Fruit fly (Drosophila melanogaster) whole organism, embryonic: ENCODE data around the gene CG43179.

Source experiments
- Bteb2 ChIP-seq: fragments of 200-800 bp; sonication (Bioruptor generic); optimal IDR thresholded peaks from 2 replicates; lab custom pipeline; 2016; ENCODE audit warnings: missing biosample characterization, missing genetic modification characterization
- CG1024 ChIP-seq: fragments of 200-800 bp; sonication (Bioruptor generic); IDR thresholded peaks from 2 replicates; pipeline ENCODE4 v1.3.6; 2022; ENCODE audit warnings: missing biosample characterization, missing genetic modification characterization
- CG10431 ChIP-seq: fragments of 200-800 bp; sonication (Bioruptor generic); optimal IDR thresholded peaks from 3 replicates; lab custom pipeline; 2018; ENCODE audit warnings: missing biosample characterization, mild to moderate bottlenecking, missing genetic modification characterization
- CG10979 ChIP-seq: fragments of 200-800 bp; sonication (Bioruptor generic); optimal IDR thresholded peaks from 2 replicates; lab custom pipeline; 2018; ENCODE audit warnings: missing biosample characterization, mild to moderate bottlenecking, missing genetic modification characterization, moderate library complexity
- CG12219 ChIP-seq: fragments of 200-800 bp; sonication (Bioruptor generic); optimal IDR thresholded peaks from 3 replicates; lab custom pipeline; 2018; ENCODE audit warnings: missing biosample characterization, mild to moderate bottlenecking, missing genetic modification characterization
- CG13775 ChIP-seq: fragments of 200-800 bp; sonication (Bioruptor generic); optimal IDR thresholded peaks from 3 replicates; lab custom pipeline; 2017; ENCODE audit warnings: missing biosample characterization, mild to moderate bottlenecking, missing genetic modification characterization
- CG14441 ChIP-seq: fragments of 200-800 bp; sonication (Bioruptor generic); IDR thresholded peaks from 2 replicates; pipeline ENCODE4 v1.3.6; 2022; ENCODE audit warnings: missing biosample characterization, missing genetic modification characterization
- CG16813 ChIP-seq: fragments of 200-800 bp; sonication (Bioruptor generic); IDR thresholded peaks from 3 replicates; pipeline ENCODE4 v1.3.6; 2022; ENCODE audit warnings: missing biosample characterization, missing genetic modification characterization; ENCODE audit not compliant: partially characterized antibody
- CG17328 ChIP-seq: fragments of 200-800 bp; sonication (Bioruptor generic); IDR thresholded peaks from 2 replicates; pipeline ENCODE4 v1.3.6; 2022; ENCODE audit warnings: missing biosample characterization, missing genetic modification characterization
- CG17912 ChIP-seq: fragments of 200-800 bp; sonication (Bioruptor generic); optimal IDR thresholded peaks from 2 replicates; lab custom pipeline; 2018; ENCODE audit warnings: missing biosample characterization, mild to moderate bottlenecking, missing genetic modification characterization
- CG2116 ChIP-seq: fragments of 200-800 bp; sonication (Bioruptor generic); optimal IDR thresholded peaks from 3 replicates; lab custom pipeline; 2018; ENCODE audit warnings: missing biosample characterization, mild to moderate bottlenecking, missing genetic modification characterization
- CG30403 ChIP-seq: fragments of 200-800 bp; sonication (Bioruptor generic); optimal IDR thresholded peaks from 3 replicates; lab custom pipeline; 2016; ENCODE audit warnings: missing biosample characterization, missing genetic modification characterization
- CG30431 ChIP-seq: fragments of 200-800 bp; sonication (Bioruptor generic); optimal IDR thresholded peaks from 2 replicates; lab custom pipeline; 2017; ENCODE audit warnings: missing biosample characterization, missing genetic modification characterization
- CG4328 ChIP-seq: fragments of 200-800 bp; sonication (Bioruptor generic); optimal IDR thresholded peaks from 3 replicates; lab custom pipeline; 2017; ENCODE audit warnings: missing biosample characterization, missing genetic modification reagents, missing genetic modification characterization
- CG4424 ChIP-seq: fragments of 200-800 bp; sonication (Bioruptor generic); optimal IDR thresholded peaks from 3 replicates; lab custom pipeline; 2016; ENCODE audit warnings: missing biosample characterization, missing genetic modification characterization
- CG4707 ChIP-seq: fragments of 200-800 bp; sonication (Bioruptor generic); optimal IDR thresholded peaks from 2 replicates; lab custom pipeline; 2018; ENCODE audit warnings: missing biosample characterization, mild to moderate bottlenecking, missing genetic modification characterization, moderate library complexity
- CG6683 ChIP-seq: fragments of 200-800 bp; sonication (Bioruptor generic); optimal IDR thresholded peaks from 2 replicates; lab custom pipeline; 2017; ENCODE audit warnings: missing biosample characterization, mild to moderate bottlenecking, missing genetic modification characterization, missing genetic modification reagents
- CG6791 ChIP-seq: fragments of 200-800 bp; sonication (Bioruptor generic); IDR thresholded peaks from 3 replicates; pipeline ENCODE4 v1.3.6; 2022; ENCODE audit warnings: missing biosample characterization, missing genetic modification characterization; ENCODE audit not compliant: partially characterized antibody
- CG6813 ChIP-seq: fragments of 200-800 bp; sonication (Bioruptor generic); optimal IDR thresholded peaks from 2 replicates; lab custom pipeline; 2017; ENCODE audit warnings: missing biosample characterization, missing genetic modification characterization, mild to moderate bottlenecking, moderate library complexity, missing genetic modification reagents
- Dip3 ChIP-seq: fragments of 200-800 bp; sonication (Bioruptor generic); optimal IDR thresholded peaks from 3 replicates; lab custom pipeline; 2016; ENCODE audit warnings: missing biosample characterization, missing genetic modification characterization
- Elba2 ChIP-seq: fragments of 200-800 bp; sonication (Bioruptor generic); optimal IDR thresholded peaks from 3 replicates; lab custom pipeline; 2016; ENCODE audit warnings: missing biosample characterization, missing genetic modification characterization
- Hand ChIP-seq: fragments of 200-800 bp; sonication (Bioruptor generic); optimal IDR thresholded peaks from 2 replicates; lab custom pipeline; 2017; ENCODE audit warnings: mild to moderate bottlenecking, missing biosample characterization, missing genetic modification reagents, missing genetic modification characterization
- Hr51 ChIP-seq, 2 experiments: fragments of 200-800 bp; sonication (Bioruptor generic); optimal IDR thresholded peaks; 2 replicates in 1 of 2; 3 replicates in 1 of 2; lab custom pipeline; 2016 to 2018; ENCODE audit warnings: missing biosample characterization in 2 of 2, missing genetic modification characterization in 2 of 2, mild to moderate bottlenecking in 1 of 2, moderate library complexity in 1 of 2
- MTF-1 ChIP-seq: fragments of 200-800 bp; sonication (Bioruptor generic); optimal IDR thresholded peaks from 2 replicates; lab custom pipeline; 2018; ENCODE audit warnings: missing biosample characterization, mild to moderate bottlenecking, missing genetic modification characterization, borderline replicate concordance
- Meics ChIP-seq: fragments of 200-800 bp; sonication (Bioruptor generic); optimal IDR thresholded peaks from 2 replicates; lab custom pipeline; 2017; ENCODE audit warnings: missing biosample characterization, mild to moderate bottlenecking, missing genetic modification characterization
- Pdp1 ChIP-seq, 2 experiments: fragments of 200-800 bp; sonication (Bioruptor generic); optimal IDR thresholded peaks; 3 replicates each; lab custom pipeline; 2016; ENCODE audit warnings: missing biosample characterization in 2 of 2, missing genetic modification characterization in 2 of 2, mild to moderate bottlenecking in 1 of 2, moderate library complexity in 1 of 2
- bbx ChIP-seq: fragments of 200-800 bp; sonication (Bioruptor generic); IDR thresholded peaks from 2 replicates; pipeline ENCODE4 v1.3.6; 2022; ENCODE audit warnings: missing biosample characterization, missing genetic modification characterization; ENCODE audit not compliant: partially characterized antibody
- bcd ChIP-seq: fragments of 200-800 bp; sonication (Bioruptor generic); optimal IDR thresholded peaks from 2 replicates; lab custom pipeline; 2017; ENCODE audit warnings: missing biosample characterization, mild to moderate bottlenecking, missing genetic modification characterization
- cato ChIP-seq: fragments of 200-800 bp; sonication (Bioruptor generic); optimal IDR thresholded peaks from 2 replicates; lab custom pipeline; 2016; ENCODE audit warnings: missing biosample characterization, missing genetic modification characterization, borderline replicate concordance
- chinmo ChIP-seq: fragments of 200-800 bp; sonication (Bioruptor generic); IDR thresholded peaks from 4 replicates; pipeline ENCODE4 v1.3.6; 2022; ENCODE audit warnings: missing biosample characterization, missing genetic modification characterization; ENCODE audit not compliant: partially characterized antibody
- chn ChIP-seq: fragments of 200-800 bp; sonication (Bioruptor generic); optimal IDR thresholded peaks from 2 replicates; lab custom pipeline; 2016; ENCODE audit warnings: missing biosample characterization, missing genetic modification characterization
- crp ChIP-seq, 2 experiments: fragments of 200-800 bp; sonication (Bioruptor generic); optimal IDR thresholded peaks; 2 replicates in 1 of 2; 3 replicates in 1 of 2; lab custom pipeline; 2017; ENCODE audit warnings: missing biosample characterization in 2 of 2, missing genetic modification characterization in 2 of 2, mild to moderate bottlenecking in 1 of 2, moderate library complexity in 1 of 2
- da ChIP-seq: fragments of 200-800 bp; sonication (Bioruptor generic); optimal IDR thresholded peaks from 2 replicates; lab custom pipeline; 2016; ENCODE audit warnings: missing biosample characterization, missing genetic modification characterization
- danr ChIP-seq: fragments of 200-800 bp; sonication (Bioruptor generic); IDR thresholded peaks from 2 replicates; pipeline ENCODE4 v1.3.6; 2022; ENCODE audit warnings: missing biosample characterization, missing genetic modification characterization
- fu2 ChIP-seq: fragments of 200-800 bp; sonication (Bioruptor generic); optimal IDR thresholded peaks from 2 replicates; lab custom pipeline; 2016; ENCODE audit warnings: missing biosample characterization, missing genetic modification characterization
- gcm2 ChIP-seq: fragments of 200-800 bp; sonication (Bioruptor generic); optimal IDR thresholded peaks from 2 replicates; lab custom pipeline; 2016; ENCODE audit warnings: missing biosample characterization, missing genetic modification characterization
- grau ChIP-seq: fragments of 200-800 bp; optimal IDR thresholded peaks from 3 replicates; lab custom pipeline; 2019; ENCODE audit warnings: missing biosample characterization, mild to moderate bottlenecking, missing genetic modification characterization, moderate library complexity
- hb ChIP-seq: fragments of 200-800 bp; sonication (Bioruptor generic); IDR thresholded peaks from 3 replicates; pipeline ENCODE4 v1.3.6; 2022; ENCODE audit warnings: missing biosample characterization, missing genetic modification characterization; ENCODE audit not compliant: partially characterized antibody
- kah ChIP-seq: fragments of 200-800 bp; sonication (Bioruptor generic); optimal IDR thresholded peaks from 2 replicates; lab custom pipeline; 2018; ENCODE audit warnings: missing biosample characterization, mild to moderate bottlenecking, missing genetic modification characterization
- nau ChIP-seq: fragments of 200-800 bp; sonication (Bioruptor generic); optimal IDR thresholded peaks from 3 replicates; lab custom pipeline; 2017; ENCODE audit warnings: missing biosample characterization, mild to moderate bottlenecking, missing genetic modification characterization, missing genetic modification reagents
- oc ChIP-seq: fragments of 200-800 bp; sonication (Bioruptor generic); optimal IDR thresholded peaks from 2 replicates; lab custom pipeline; 2018; ENCODE audit warnings: missing biosample characterization, mild to moderate bottlenecking, missing genetic modification characterization, moderate library complexity
- peb ChIP-seq: fragments of 200-800 bp; sonication (Bioruptor generic); IDR thresholded peaks from 2 replicates; pipeline ENCODE4 v1.3.6; 2022; ENCODE audit warnings: missing biosample characterization, missing genetic modification characterization
- sc ChIP-seq, 3 experiments: fragments of >200 bp in 2 of 3; fragments of 200-800 bp in 1 of 3; sonication (Bioruptor generic) in 1 of 3; optimal IDR thresholded peaks; 2 replicates in 2 of 3; 3 replicates in 1 of 3; lab custom pipeline; 2017; ENCODE audit warnings: mild to moderate bottlenecking in 1 of 3, missing biosample characterization in 1 of 3, missing genetic modification characterization in 1 of 3, missing genetic modification reagents in 1 of 3
- shn ChIP-seq: fragments of 200-800 bp; sonication (Bioruptor generic); optimal IDR thresholded peaks from 3 replicates; lab custom pipeline; 2016; ENCODE audit warnings: missing biosample characterization, missing genetic modification characterization
- tna ChIP-seq: fragments of 200-800 bp; sonication (Bioruptor generic); IDR thresholded peaks from 2 replicates; pipeline ENCODE4 v1.3.6; 2022; ENCODE audit warnings: missing biosample characterization, missing genetic modification characterization; ENCODE audit not compliant: partially characterized antibody
- trh ChIP-seq: fragments of 200-800 bp; sonication (Bioruptor generic); optimal IDR thresholded peaks from 2 replicates; lab custom pipeline; 2016; ENCODE audit warnings: missing biosample characterization, missing genetic modification characterization
- zen2 ChIP-seq: fragments of 200-800 bp; sonication (Bioruptor generic); IDR thresholded peaks from 3 replicates; pipeline ENCODE4 v1.3.6; 2022; ENCODE audit warnings: missing biosample characterization, missing genetic modification characterization; ENCODE audit not compliant: partially characterized antibody

The CG43179 gene

dm6 chr3R:14277894-14278522 lies 22.1 kb downstream of the CG43179 start (continued):
- peak; percentile 77 for TF ChIP-seq CG30403 (GFP tag; lab: Kevin White, UChicago)
- peak; percentile 43 for TF ChIP-seq kah (GFP tag; lab: Kevin White, UChicago)
- TF ChIP-seq CG10431 (GFP tag; lab: Kevin White, UChicago), result no peak
- TF ChIP-seq CG4328 (GFP tag; lab: Kevin White, UChicago), result no peak
- TF ChIP-seq hb (GFP tag; lab: Robert Waterston, UW), result no peak
- TF ChIP-seq da (GFP tag; lab: Kevin White, UChicago), result no peak
- TF ChIP-seq CG17912 (GFP tag; lab: Kevin White, UChicago), result no peak
- peak; percentile 60 for TF ChIP-seq CG30431
- no peak for TF ChIP-seq zen2 (GFP tag; lab: Robert Waterston, UW)
- peak; percentile 70; the same call in 1 of the 2 replicates for TF ChIP-seq CG1024 (GFP tag; lab: Robert Waterston, UW)
- peak; percentile 46 for TF ChIP-seq MTF-1
- TF ChIP-seq CG12219 (GFP tag; lab: Kevin White, UChicago), result peak; percentile 55
- TF ChIP-seq cato (GFP tag; lab: Kevin White, UChicago), result peak; percentile 36
- TF ChIP-seq chn, result peak; percentile 56
- peak; percentile 49 for TF ChIP-seq trh
- peak; percentile 79 for TF ChIP-seq CG4424 (GFP tag; lab: Kevin White, UChicago)
- TF ChIP-seq CG4707 (GFP tag; lab: Kevin White, UChicago), result peak; percentile 49
- TF ChIP-seq Hr51 (GFP tag; optimal IDR thresholded peaks at IDR 0.05; lab: Kevin White, UChicago), result peak in 1 of 2 experiments; percentile 79
- TF ChIP-seq CG6683, result no peak
- TF ChIP-seq danr (GFP tag; lab: Robert Waterston, UW), result peak; percentile 64
- peak; percentile 83 for TF ChIP-seq grau (tag; lab: Kevin White, UChicago)
- no peak for TF ChIP-seq tna (GFP tag; lab: Robert Waterston, UW)
- TF ChIP-seq fu2 (GFP tag; lab: Kevin White, UChicago), result no peak
- no peak for TF ChIP-seq nau (GFP tag; lab: Kevin White, UChicago)
- no peak for TF ChIP-seq CG16813 (GFP tag; lab: Robert Waterston, UW)
- TF ChIP-seq gcm2 (GFP tag; lab: Kevin White, UChicago), result peak; percentile 18
- TF ChIP-seq Bteb2 (GFP tag; lab: Kevin White, UChicago), result no peak
- TF ChIP-seq shn, result no peak
- peak in 1 of 2 experiments; percentile 10 for TF ChIP-seq crp (GFP tag; optimal IDR thresholded peaks at IDR 0.05; lab: Kevin White, UChicago)
- TF ChIP-seq bbx (GFP tag; lab: Robert Waterston, UW), result no peak
- TF ChIP-seq Hand, result peak; percentile 90
- TF ChIP-seq CG10979 (tag; lab: Kevin White, UChicago), result peak; percentile 93
- TF ChIP-seq CG13775 (GFP tag; lab: Kevin White, UChicago), result peak; percentile 84
- no peak for TF ChIP-seq CG6791 (GFP tag; lab: Robert Waterston, UW)
- TF ChIP-seq bcd, result peak; percentile 71
- no peak; the same call in 1 of the 2 replicates for TF ChIP-seq peb (GFP tag; lab: Robert Waterston, UW)
- TF ChIP-seq CG2116 (GFP tag; lab: Kevin White, UChicago), result peak; percentile 61
- TF ChIP-seq Dip3 (GFP tag; lab: Kevin White, UChicago), result no peak
- peak; percentile 80 for TF ChIP-seq Meics (GFP tag; lab: Kevin White, UChicago)
- peak in 1 of 2 experiments; percentile 41 for TF ChIP-seq Pdp1 (GFP tag; optimal IDR thresholded peaks at IDR 0.05; lab: Kevin White, UChicago)
- peak; percentile 62 for TF ChIP-seq oc
- TF ChIP-seq Elba2, result peak; percentile 58
- TF ChIP-seq CG6813 (GFP tag; lab: Kevin White, UChicago), result peak; percentile 89
- no peak for TF ChIP-seq chinmo (GFP tag; lab: Robert Waterston, UW)
- peak; percentile 91 for TF ChIP-seq CG17328 (GFP tag; lab: Robert Waterston, UW)
- no peak for TF ChIP-seq sc (optimal IDR thresholded peaks at IDR 0.05; lab: Kevin White, UChicago)
- no peak for TF ChIP-seq sc (GFP tag; optimal IDR thresholded peaks at IDR 0.05; lab: Kevin White, UChicago)
- peak; percentile 69 for TF ChIP-seq CG14441
